Worm (Caenorhabditis elegans) whole organism, L3 larva: ENCODE results near the gene tank-1.

ENCODE experiments used
- R02D3.7 ChIP-seq: fragments of 150-350 bp; optimal IDR thresholded peaks from 2 replicates; lab custom pipeline; 2014; ENCODE audit warnings: missing biosample characterization, missing genetic modification characterization
- aly-2 ChIP-seq: fragments of 150-350 bp; optimal IDR thresholded peaks from 2 replicates; lab custom pipeline; 2014; ENCODE audit warnings: missing biosample characterization, missing genetic modification characterization
- ama-1 ChIP-seq: fragments of 150-350 bp; optimal IDR thresholded peaks from 2 replicates; lab custom pipeline; 2018
- ceh-82 ChIP-seq: fragments of 150-350 bp; optimal IDR thresholded peaks from 2 replicates; lab custom pipeline; 2014; ENCODE audit warnings: missing biosample characterization, missing genetic modification characterization
- egl-27 ChIP-seq: sonication (generic microtip); optimal IDR thresholded peaks from 4 replicates; lab custom pipeline; 2017; ENCODE audit warnings: missing biosample characterization, missing genetic modification reagents, missing genetic modification characterization
- fos-1 ChIP-seq: fragments of 150-350 bp; optimal IDR thresholded peaks from 2 replicates; lab custom pipeline; 2014; ENCODE audit warnings: missing biosample characterization, missing genetic modification characterization
- nhr-11 ChIP-seq: fragments of 150-350 bp; optimal IDR thresholded peaks from 2 replicates; lab custom pipeline; 2014; ENCODE audit warnings: missing biosample characterization, missing genetic modification characterization
- nhr-25 ChIP-seq: sonication (generic microtip); optimal IDR thresholded peaks from 2 replicates; lab custom pipeline; 2017; ENCODE audit warnings: missing biosample characterization, missing genetic modification characterization
- nhr-28 ChIP-seq: fragments of 150-350 bp; optimal IDR thresholded peaks from 2 replicates; lab custom pipeline; 2014; ENCODE audit warnings: missing biosample characterization, missing genetic modification characterization
- nhr-76 ChIP-seq: fragments of 150-350 bp; sonication (generic microtip); optimal IDR thresholded peaks from 5 replicates; lab custom pipeline; 2014; ENCODE audit warnings: missing biosample characterization, missing genetic modification characterization
- unc-39 ChIP-seq: sonication (generic microtip); optimal IDR thresholded peaks from 4 replicates; lab custom pipeline; 2017; ENCODE audit warnings: missing biosample characterization, missing genetic modification characterization
- unc-62 ChIP-seq: fragments of 150-350 bp; sonication (generic microtip); optimal IDR thresholded peaks from 4 replicates; lab custom pipeline; 2014; ENCODE audit warnings: missing biosample characterization, missing genetic modification reagents, missing genetic modification characterization

- no peak for TF ChIP-seq ama-1 (lab: Kevin White, UChicago)
- TF ChIP-seq R02D3.7 (tag; lab: Kevin White, UChicago), result no peak
- TF ChIP-seq aly-2 (tag; lab: Kevin White, UChicago), result no peak
- TF ChIP-seq nhr-76 (tag; lab: Kevin White, UChicago), result no peak
- TF ChIP-seq egl-27 (tag; lab: Kevin White, UChicago), result no peak
- TF ChIP-seq nhr-25 (tag; lab: Kevin White, UChicago), result no peak
- TF ChIP-seq unc-62 (GFP tag; lab: Kevin White, UChicago), result no peak
- TF ChIP-seq nhr-11 (tag; lab: Kevin White, UChicago), result no peak
- TF ChIP-seq ceh-82 (tag; lab: Kevin White, UChicago), result no peak
- TF ChIP-seq nhr-28 (tag; lab: Kevin White, UChicago), result no peak
- TF ChIP-seq unc-39 (tag; lab: Kevin White, UChicago), result no peak
- no peak for TF ChIP-seq fos-1 (tag; lab: Kevin White, UChicago)
Observed at ce11 chrV:1317869-1318354, 32.4 kb upstream of the tank-1 start, which contains the start of gene F16B3.3.
